Worm (Caenorhabditis elegans): ENCODE results near the gene B0416.10.

The B0416.10 gene

DNA sequence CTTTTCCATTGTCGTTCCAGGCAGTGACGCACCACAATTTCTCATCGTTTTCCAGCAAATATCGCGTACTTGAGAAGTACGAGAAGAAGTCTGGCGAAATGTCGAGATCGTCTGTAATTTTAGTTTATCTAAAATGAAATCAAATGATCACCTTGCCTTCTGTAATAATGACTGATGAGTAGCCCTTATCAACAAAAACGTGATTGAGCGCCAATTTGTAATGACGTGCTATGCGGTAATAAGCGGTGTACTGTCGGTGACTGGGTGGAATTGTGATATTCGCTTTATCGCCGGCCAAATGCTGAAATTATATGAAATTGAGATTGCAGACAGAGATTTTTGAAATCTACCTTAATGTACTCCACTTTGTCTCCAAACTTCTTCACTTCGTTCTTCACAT, 21.0 kb upstream of the B0416.10 start:
- TF ChIP-seq tra-4 (tag; optimal IDR thresholded peaks at IDR 0.05) (no peak), ama-1 (optimal IDR thresholded peaks at IDR 0.05) (no peak), scrt-1 (GFP tag; IDR thresholded peaks at IDR 0.05) (no peak), hmg-4 (GFP tag; optimal IDR thresholded peaks at IDR 0.05) (no peak)

DNA sequence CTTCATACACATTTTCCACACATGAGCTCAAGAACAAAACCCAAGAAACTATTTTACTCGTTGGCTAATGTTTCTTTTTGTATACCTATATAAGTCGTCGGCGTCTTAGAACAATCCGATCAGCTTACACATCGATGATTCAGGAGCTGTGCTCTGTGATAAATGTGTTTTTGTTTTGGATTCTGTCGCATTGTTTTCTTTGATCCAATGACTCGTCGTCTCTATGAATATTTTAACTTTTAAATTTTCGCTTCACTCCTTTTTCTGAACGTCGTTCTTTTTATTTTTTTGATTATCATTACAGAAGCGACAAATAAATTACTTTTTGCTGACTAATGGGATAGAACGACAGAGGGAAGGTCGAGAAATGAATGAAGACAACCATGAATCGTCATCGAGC, 16.9 kb upstream of the B0416.10 start, which contains the start of gene B0416.3:
B0416.3 (plus strand) TSS at position 301 of the 400 bp plus-strand sequence.
- TF ChIP-seq B0310.2 (tag; optimal IDR thresholded peaks at IDR 0.05), result no peak
- no peak for TF ChIP-seq tra-4 (tag; optimal IDR thresholded peaks at IDR 0.05)

DNA sequence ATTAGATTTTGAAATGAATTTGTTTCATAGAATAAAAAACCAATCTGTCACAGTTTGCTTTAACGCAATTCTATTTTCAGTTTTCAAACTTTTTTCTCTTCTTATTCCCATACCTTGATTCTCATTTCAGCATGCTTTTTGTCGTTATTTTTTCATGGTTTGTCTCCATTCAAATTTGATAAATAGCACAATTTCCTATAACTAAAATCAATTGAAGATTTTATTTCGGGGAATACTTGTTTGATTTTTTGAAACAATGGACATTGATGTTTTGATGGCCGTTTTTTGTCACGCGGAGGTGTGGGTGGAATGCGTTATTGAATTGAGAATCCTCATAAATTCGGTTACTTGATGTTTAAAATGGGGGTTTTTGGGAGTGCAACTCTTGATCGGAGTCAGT, 8.6 kb upstream of the B0416.10 start, which contains the start of gene B0416.11:
B0416.11 (minus strand) TSS at position 101 of the 400 bp plus-strand sequence.
- no peak for TF ChIP-seq hmg-4 (GFP tag; optimal IDR thresholded peaks at IDR 0.05)
- no peak for TF ChIP-seq tbx-37 (GFP tag; conservative IDR thresholded peaks at IDR 0.05)
- no peak for TF ChIP-seq hmbx-1 (tag; optimal IDR thresholded peaks at IDR 0.05)

ce11 chrX:9278653-9279052, 4.2 kb upstream of the B0416.10 start, which contains the start of gene B0416.4:
TSS of gene B0416.4 (plus strand) at chrX:9278953.
- TF ChIP-seq tra-4 (tag; optimal IDR thresholded peaks at IDR 0.05) (no peak), F13C5.2 (tag; optimal IDR thresholded peaks at IDR 0.05) (no peak), tbx-11 (GFP tag; IDR thresholded peaks at IDR 0.05) (no peak), ceh-13 (GFP tag; optimal IDR thresholded peaks at IDR 0.05) (no peak), hnd-1 (tag; optimal IDR thresholded peaks at IDR 0.05) (no peak), sea-1 (GFP tag; conservative IDR thresholded peaks at IDR 0.05) (no peak), scrt-1 (GFP tag; IDR thresholded peaks at IDR 0.05) (no peak), tbx-37 (GFP tag; conservative IDR thresholded peaks at IDR 0.05) (no peak), ceh-36 (tag; optimal IDR thresholded peaks at IDR 0.05) (no peak)

ce11 chrX:9271886-9272285, 2.6 kb downstream of the B0416.10 start:
- TF ChIP-seq hnd-1 (tag; optimal IDR thresholded peaks at IDR 0.05) (no peak), aly-1 (tag; optimal IDR thresholded peaks at IDR 0.05) (no peak), ets-7 (tag; optimal IDR thresholded peaks at IDR 0.05) (no peak), tbx-11 (GFP tag; IDR thresholded peaks at IDR 0.05) (no peak), B0310.2 (tag; optimal IDR thresholded peaks at IDR 0.05) (no peak), hmg-4 (GFP tag; optimal IDR thresholded peaks at IDR 0.05) (peak; percentile 16), flt-1 (GFP tag; IDR thresholded peaks at IDR 0.05) (no peak), scrt-1 (GFP tag; IDR thresholded peaks at IDR 0.05) (no peak)

DNA sequence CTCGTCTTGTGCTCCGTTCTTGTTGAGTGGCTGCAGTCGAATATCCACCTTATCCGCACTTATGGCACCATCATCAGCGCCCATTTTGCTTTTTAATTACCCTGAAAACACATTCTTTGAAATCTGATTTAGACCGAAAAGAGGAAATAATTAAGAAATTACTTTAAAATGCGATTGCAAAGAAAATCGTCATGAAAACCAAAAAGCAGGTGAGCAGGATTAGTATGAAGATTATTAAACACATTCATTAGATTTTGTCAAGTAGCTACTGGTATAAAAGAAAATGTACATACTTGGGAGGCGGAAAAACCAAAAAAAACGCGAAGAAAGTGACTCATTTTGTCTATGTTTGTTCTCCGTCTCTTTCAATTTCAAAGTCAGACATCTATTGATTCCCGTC, 3.7 kb downstream of the B0416.10 start, which contains the start of gene B0416.5:
B0416.5 (minus strand) TSS at position 101 of the 400 bp plus-strand sequence.
- no peak for TF ChIP-seq sea-1 (GFP tag; conservative IDR thresholded peaks at IDR 0.05)
- no peak for TF ChIP-seq hnd-1 (tag; optimal IDR thresholded peaks at IDR 0.05)
- TF ChIP-seq tbx-37 (GFP tag; conservative IDR thresholded peaks at IDR 0.05), result no peak
- TF ChIP-seq F13C5.2 (tag; optimal IDR thresholded peaks at IDR 0.05), result no peak
- no peak for TF ChIP-seq tra-4 (tag; optimal IDR thresholded peaks at IDR 0.05)
- TF ChIP-seq ceh-13 (GFP tag; optimal IDR thresholded peaks at IDR 0.05), result no peak
- no peak for TF ChIP-seq tbx-11 (GFP tag; IDR thresholded peaks at IDR 0.05)
- TF ChIP-seq ets-7 (tag; optimal IDR thresholded peaks at IDR 0.05), result no peak
- TF ChIP-seq ceh-36 (tag; optimal IDR thresholded peaks at IDR 0.05), result no peak
- no peak for TF ChIP-seq hmbx-1 (tag; optimal IDR thresholded peaks at IDR 0.05)
- no peak for TF ChIP-seq pes-1 (GFP tag; IDR thresholded peaks at IDR 0.05)
- no peak for TF ChIP-seq aly-1 (tag; optimal IDR thresholded peaks at IDR 0.05)
- TF ChIP-seq hmg-4 (GFP tag; optimal IDR thresholded peaks at IDR 0.05), result no peak
- no peak for TF ChIP-seq flt-1 (GFP tag; IDR thresholded peaks at IDR 0.05)
- no peak for TF ChIP-seq B0310.2 (tag; optimal IDR thresholded peaks at IDR 0.05)

DNA sequence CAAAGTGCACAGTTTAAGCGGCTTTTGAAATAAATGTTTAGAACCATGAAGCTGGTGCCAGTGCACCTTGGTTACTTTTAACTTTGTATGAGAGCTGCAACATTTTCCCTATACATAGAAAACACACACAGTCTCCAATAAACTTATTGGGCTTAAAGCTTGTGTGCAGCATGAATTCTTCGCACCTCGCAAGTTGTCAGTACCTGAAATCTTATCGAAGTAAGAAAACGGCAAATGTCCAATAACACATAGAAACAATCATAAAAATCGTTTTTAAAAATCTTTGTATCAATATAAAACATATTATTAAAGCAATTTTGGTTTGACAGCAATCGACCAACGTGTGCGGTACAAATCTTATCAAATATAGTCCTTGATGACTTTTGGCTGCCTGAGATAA, 6.1 kb downstream of the B0416.10 start:
- TF ChIP-seq scrt-1 (GFP tag; IDR thresholded peaks at IDR 0.05), result no peak
- peak; percentile 29 for TF ChIP-seq ama-1 (optimal IDR thresholded peaks at IDR 0.05)

- TF ChIP-seq tbx-11 (GFP tag; IDR thresholded peaks at IDR 0.05) (no peak), ama-1 (optimal IDR thresholded peaks at IDR 0.05) (no peak), F13C5.2 (tag; optimal IDR thresholded peaks at IDR 0.05) (no peak), sea-1 (GFP tag; conservative IDR thresholded peaks at IDR 0.05) (no peak), pes-1 (GFP tag; IDR thresholded peaks at IDR 0.05) (no peak), aly-1 (tag; optimal IDR thresholded peaks at IDR 0.05) (no peak), scrt-1 (GFP tag; IDR thresholded peaks at IDR 0.05) (no peak), ceh-13 (GFP tag; optimal IDR thresholded peaks at IDR 0.05) (no peak), hmg-4 (GFP tag; optimal IDR thresholded peaks at IDR 0.05) (no peak), hmbx-1 (tag; optimal IDR thresholded peaks at IDR 0.05) (no peak), hnd-1 (tag; optimal IDR thresholded peaks at IDR 0.05) (no peak), ets-7 (tag; optimal IDR thresholded peaks at IDR 0.05) (no peak)
Observed at ce11 chrX:9266512-9266911, 8.0 kb downstream of the B0416.10 start.

ce11 chrX:9264636-9265035, 9.8 kb downstream of the B0416.10 start:
- no peak for TF ChIP-seq ets-7 (tag; optimal IDR thresholded peaks at IDR 0.05)

DNA sequence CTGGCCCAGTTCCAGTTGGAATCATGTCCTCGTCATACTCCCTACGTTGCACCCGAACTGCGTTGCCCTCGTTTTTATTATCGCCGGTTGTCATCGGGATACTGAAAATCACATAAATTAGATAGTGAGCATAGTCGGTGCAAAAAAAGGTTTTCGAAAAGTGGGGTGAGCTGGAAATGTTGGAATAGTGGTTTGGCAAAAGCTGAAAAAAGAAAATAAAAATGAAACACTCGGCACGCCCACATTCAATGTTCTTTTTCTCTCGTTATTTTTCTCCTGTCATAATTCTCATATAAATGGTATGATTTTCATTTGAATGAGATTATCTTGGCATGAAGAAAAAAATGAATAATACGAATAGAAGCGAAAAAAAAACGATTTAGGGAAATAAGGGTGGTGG, 10.2 kb downstream of the B0416.10 start, which contains the start of gene F18G5.6:
F18G5.6 (minus strand) TSS at position 101 of the 400 bp plus-strand sequence.
- TF ChIP-seq sea-1 (GFP tag; conservative IDR thresholded peaks at IDR 0.05) (no peak), hnd-1 (tag; optimal IDR thresholded peaks at IDR 0.05) (no peak), B0310.2 (tag; optimal IDR thresholded peaks at IDR 0.05) (no peak), hmg-4 (GFP tag; optimal IDR thresholded peaks at IDR 0.05) (no peak), tbx-11 (GFP tag; IDR thresholded peaks at IDR 0.05) (no peak), F13C5.2 (tag; optimal IDR thresholded peaks at IDR 0.05) (no peak), scrt-1 (GFP tag; IDR thresholded peaks at IDR 0.05) (no peak), ceh-36 (tag; optimal IDR thresholded peaks at IDR 0.05) (no peak), pes-1 (GFP tag; IDR thresholded peaks at IDR 0.05) (no peak), aly-1 (tag; optimal IDR thresholded peaks at IDR 0.05) (no peak), hmbx-1 (tag; optimal IDR thresholded peaks at IDR 0.05) (no peak), ceh-13 (GFP tag; optimal IDR thresholded peaks at IDR 0.05) (no peak), tbx-37 (GFP tag; conservative IDR thresholded peaks at IDR 0.05) (no peak), ets-7 (tag; optimal IDR thresholded peaks at IDR 0.05) (no peak), ama-1 (optimal IDR thresholded peaks at IDR 0.05) (no peak)
